Fruit fly (Drosophila melanogaster) Kc167 (cell line): ENCODE measurements around the gene bun.

Experiments
- Sin3A ChIP-seq: fragments of >200 bp; optimal IDR thresholded peaks from 2 replicates; lab custom pipeline; 2018; ENCODE audit warnings: missing external identifiers
- h ChIP-seq: fragments of >200 bp; optimal IDR thresholded peaks from 3 replicates; lab custom pipeline; 2018; ENCODE audit warnings: missing external identifiers
- insv ChIP-seq: fragments of >200 bp; optimal IDR thresholded peaks from 3 replicates; lab custom pipeline; 2018; ENCODE audit warnings: missing external identifiers
- psq ChIP-seq: fragments of >200 bp; optimal IDR thresholded peaks from 2 replicates; lab custom pipeline; 2017; ENCODE audit warnings: missing external identifiers
- ttk ChIP-seq: sonication (Bioruptor generic); optimal IDR thresholded peaks from 2 replicates; lab custom pipeline; 2017; ENCODE audit warnings: missing external identifiers

DNA sequence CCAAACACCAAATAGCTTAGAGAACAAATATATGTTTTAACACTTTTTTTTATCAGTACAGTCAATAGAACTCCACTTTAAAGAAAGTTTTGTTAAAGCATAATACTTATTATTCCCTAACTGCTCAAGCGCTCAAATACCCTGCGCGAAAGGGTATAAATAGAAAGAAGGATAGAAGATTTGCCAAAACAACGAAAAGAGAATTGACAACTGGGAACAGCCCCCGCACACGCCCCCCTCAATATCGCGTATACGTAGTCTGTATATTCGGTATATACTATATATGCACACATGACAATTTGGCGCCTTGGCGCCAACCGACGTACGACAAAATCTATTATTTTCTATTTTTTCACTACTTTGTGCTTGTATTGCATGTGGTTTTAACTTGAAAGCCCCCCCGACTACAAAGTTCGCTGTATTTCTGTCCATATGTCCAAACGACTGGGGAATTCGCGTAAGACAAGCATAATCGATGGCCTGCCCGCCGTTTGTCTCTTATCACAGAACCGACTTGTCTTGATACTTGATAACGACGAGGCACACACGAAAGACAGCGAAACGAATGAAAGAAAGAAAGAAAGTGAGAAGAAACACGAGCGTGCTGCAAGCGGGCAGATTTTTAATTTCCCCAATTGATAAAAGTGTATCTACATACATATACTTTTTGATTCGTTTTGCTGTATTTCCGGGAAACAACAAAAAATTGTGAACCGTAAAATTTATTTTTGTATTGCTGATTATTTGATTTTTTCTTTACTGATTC, 24.7 kb downstream of the bun start:
- TF ChIP-seq psq (lab: Kevin White, UChicago) (no peak), h (lab: Kevin White, UChicago) (no peak), ttk (lab: Kevin White, UChicago) (no peak), insv (lab: Kevin White, UChicago) (no peak), Sin3A (lab: Kevin White, UChicago) (no peak)
